Worm (Caenorhabditis elegans) whole organism, L1 larva: ENCODE measurements around the gene edg-1.

Source experiments
- alr-1 ChIP-seq: fragments of 200-800 bp; sonication (Bioruptor generic); optimal IDR thresholded peaks from 2 replicates; lab custom pipeline; 2018; ENCODE audit warnings: borderline replicate concordance, mild to moderate bottlenecking, missing genetic modification characterization, missing compliant biosample characterization
- efl-1 ChIP-seq, 4 experiments: fragments of 150-350 bp; optimal IDR thresholded peaks in 3 of 4; peaks in 1 of 4; 1 replicate in 1 of 4; 2 replicates in 3 of 4; lab custom pipeline; 2014; ENCODE audit warnings: missing biosample characterization in 2 of 4, missing genetic modification characterization in 2 of 4, missing genetic modification reagents in 2 of 4
- egl-27 ChIP-seq, 2 experiments: fragments of 150-350 bp in 1 of 2; sonication (generic microtip); optimal IDR thresholded peaks; 3 replicates each; lab custom pipeline; 2017 to 2018; ENCODE audit warnings: missing biosample characterization in 2 of 2, missing genetic modification characterization in 2 of 2, missing genetic modification reagents in 2 of 2
- elt-3 ChIP-seq, 6 experiments: fragments of 150-350 bp in 1 of 6; sonication (generic microtip); optimal IDR thresholded peaks; 2 replicates each; lab custom pipeline; 2017 to 2018; ENCODE audit warnings: missing biosample characterization in 6 of 6, missing genetic modification characterization in 6 of 6, inconsistent platforms in 1 of 6
- fkh-10 ChIP-seq: sonication (generic microtip); optimal IDR thresholded peaks from 2 replicates; lab custom pipeline; 2017; ENCODE audit warnings: missing biosample characterization, missing genetic modification reagents, missing genetic modification characterization
- lsy-2 ChIP-seq, 2 experiments: fragments of 150-350 bp; optimal IDR thresholded peaks; 2 replicates each; lab custom pipeline; 2014; ENCODE audit warnings: missing biosample characterization in 2 of 2, missing genetic modification characterization in 2 of 2
- nhr-12 ChIP-seq: sonication (generic microtip); optimal IDR thresholded peaks from 2 replicates; lab custom pipeline; 2017; ENCODE audit warnings: missing biosample characterization, missing genetic modification characterization
- nhr-47 ChIP-seq: sonication (generic microtip); optimal IDR thresholded peaks from 2 replicates; lab custom pipeline; 2016; ENCODE audit warnings: mild to moderate bottlenecking, missing genetic modification characterization, moderate library complexity, missing compliant biosample characterization
- nhr-77 ChIP-seq: fragments of 150-350 bp; optimal IDR thresholded peaks from 2 replicates; lab custom pipeline; 2014; ENCODE audit warnings: missing biosample characterization, missing genetic modification characterization
- rnt-1 ChIP-seq: sonication (generic microtip); optimal IDR thresholded peaks from 2 replicates; lab custom pipeline; 2016; ENCODE audit warnings: mild to moderate bottlenecking, missing genetic modification characterization, moderate library complexity, missing compliant biosample characterization
- sox-4 ChIP-seq: sonication (generic microtip); optimal IDR thresholded peaks from 2 replicates; lab custom pipeline; 2016; ENCODE audit warnings: missing genetic modification characterization, missing compliant biosample characterization
- tbx-2 ChIP-seq: sonication (generic microtip); optimal IDR thresholded peaks from 2 replicates; lab custom pipeline; 2016; ENCODE audit warnings: missing genetic modification characterization, missing compliant biosample characterization
- ztf-11 ChIP-seq, 2 experiments: sonication (generic microtip); optimal IDR thresholded peaks; 2 replicates each; lab custom pipeline; 2016 to 2017; ENCODE audit warnings: missing genetic modification characterization in 2 of 2, missing biosample characterization in 1 of 2, missing compliant biosample characterization in 1 of 2

DNA sequence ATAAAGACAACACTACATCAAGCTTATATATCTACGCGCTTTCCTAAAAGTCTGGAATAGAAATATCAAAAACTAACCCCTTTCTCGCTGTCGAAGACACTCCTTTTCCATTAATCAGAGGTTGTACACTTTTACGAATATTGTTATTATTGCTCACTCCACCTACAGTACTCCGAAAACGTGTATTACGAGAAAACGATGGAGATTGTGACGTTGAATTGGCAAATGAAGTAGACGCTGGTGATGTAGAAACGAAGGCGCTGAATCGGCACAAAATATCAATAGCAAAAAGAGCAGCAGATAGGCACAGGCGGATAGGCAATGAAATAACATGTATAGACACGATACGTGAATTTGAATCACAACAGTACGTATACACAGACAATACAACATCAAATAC lies 23.7 kb downstream of the edg-1 start:
- TF ChIP-seq nhr-77, result no peak
- no peak for TF ChIP-seq nhr-47
- no peak for TF ChIP-seq egl-27 (tag; optimal IDR thresholded peaks at IDR 0.05; lab: Kevin White, UChicago)
- no peak for TF ChIP-seq sox-4 (tag; lab: Kevin White, UChicago)
- TF ChIP-seq nhr-12 (tag; lab: Kevin White, UChicago), result no peak
- TF ChIP-seq ztf-11 (tag; optimal IDR thresholded peaks at IDR 0.05; lab: Kevin White, UChicago), result no peak
- TF ChIP-seq efl-1 (optimal IDR thresholded peaks at IDR 0.05; lab: Kevin White, UChicago), result no peak
- TF ChIP-seq efl-1 (GFP tag; optimal IDR thresholded peaks at IDR 0.05 in 1 of 2; lab: Kevin White, UChicago), result no peak
- peak; percentile 94 for TF ChIP-seq alr-1 (tag; lab: Kevin White, UChicago)
- no peak for TF ChIP-seq tbx-2 (tag; lab: Kevin White, UChicago)
- no peak for TF ChIP-seq lsy-2 (tag; optimal IDR thresholded peaks at IDR 0.05; lab: Kevin White, UChicago)
- no peak for TF ChIP-seq rnt-1 (tag; lab: Kevin White, UChicago)
- no peak for TF ChIP-seq elt-3 (tag; optimal IDR thresholded peaks at IDR 0.05; lab: Kevin White, UChicago)
- TF ChIP-seq fkh-10 (GFP tag; lab: Kevin White, UChicago), result no peak
